Fruit fly (Drosophila melanogaster) whole organism, wandering third instar larva: ENCODE measurements around the gene comm3.

ENCODE experiments used
- Abd-B ChIP-seq: fragments of >200 bp; optimal IDR thresholded peaks from 2 replicates; lab custom pipeline; 2017; ENCODE audit warnings: missing biosample characterization, missing genetic modification characterization
- CG32264 ChIP-seq: fragments of 200-800 bp; sonication (Bioruptor generic); optimal IDR thresholded peaks from 2 replicates; lab custom pipeline; 2016; ENCODE audit warnings: missing biosample characterization, missing genetic modification characterization
- CG9705 ChIP-seq: fragments of 200-800 bp; sonication (Bioruptor generic); optimal IDR thresholded peaks from 2 replicates; lab custom pipeline; 2018; ENCODE audit warnings: missing biosample characterization, mild to moderate bottlenecking, missing genetic modification characterization
- CrebA ChIP-seq: fragments of 200-800 bp; sonication (Bioruptor generic); optimal IDR thresholded peaks from 2 replicates; lab custom pipeline; 2016; ENCODE audit warnings: missing biosample characterization, mild to moderate bottlenecking, missing genetic modification characterization, borderline replicate concordance
- Dfd ChIP-seq: fragments of >200 bp; optimal IDR thresholded peaks from 2 replicates; lab custom pipeline; 2017; ENCODE audit warnings: missing biosample characterization, missing genetic modification characterization
- Dif ChIP-seq: fragments of 200-275, 200-300 bp; sonication (Bioruptor generic); optimal IDR thresholded peaks from 2 replicates; lab custom pipeline; 2018; ENCODE audit warnings: missing biosample characterization, missing genetic modification characterization; ENCODE audit not compliant: partially characterized antibody
- GATAd ChIP-seq: sonication (Bioruptor generic); optimal IDR thresholded peaks from 2 replicates; lab custom pipeline; 2016; ENCODE audit warnings: missing biosample characterization, missing genetic modification characterization
- HLH106 ChIP-seq: fragments of 200-800 bp; optimal IDR thresholded peaks from 3 replicates; lab custom pipeline; 2019; ENCODE audit warnings: missing biosample characterization, mild to moderate bottlenecking, missing genetic modification characterization, moderate library complexity
- Hnf4 ChIP-seq: fragments of 200-800 bp; sonication (Bioruptor generic); optimal IDR thresholded peaks from 2 replicates; lab custom pipeline; 2016; ENCODE audit warnings: missing biosample characterization, mild to moderate bottlenecking, missing genetic modification characterization
- Hr78 ChIP-seq: fragments of >200 bp; optimal IDR thresholded peaks from 2 replicates; lab custom pipeline; 2017; ENCODE audit warnings: missing biosample characterization, missing genetic modification characterization
- Hr83 ChIP-seq: fragments of 200-300 bp; sonication (Bioruptor generic); optimal IDR thresholded peaks from 2 replicates; lab custom pipeline; 2016; ENCODE audit warnings: missing biosample characterization, mild to moderate bottlenecking, missing genetic modification characterization, moderate library complexity; ENCODE audit not compliant: poor library complexity, severe bottlenecking
- Jra ChIP-seq: sonication (Bioruptor generic); optimal IDR thresholded peaks from 2 replicates; lab custom pipeline; 2016; ENCODE audit warnings: missing biosample characterization, missing genetic modification characterization
- Mio ChIP-seq: sonication (Bioruptor generic); optimal IDR thresholded peaks from 2 replicates; lab custom pipeline; 2016; ENCODE audit warnings: missing biosample characterization, missing genetic modification characterization
- Myc ChIP-seq: fragments of >200 bp; optimal IDR thresholded peaks from 2 replicates; lab custom pipeline; 2017
- N ChIP-seq: fragments of >200 bp; optimal IDR thresholded peaks from 2 replicates; lab custom pipeline; 2018; ENCODE audit warnings: missing biosample characterization, missing external identifiers, missing genetic modification characterization
- OdsH ChIP-seq: fragments of 200-800 bp; sonication (Bioruptor generic); optimal IDR thresholded peaks from 2 replicates; lab custom pipeline; 2016; ENCODE audit warnings: missing biosample characterization, mild to moderate bottlenecking, missing genetic modification characterization
- Rel ChIP-seq, 2 experiments: fragments of 200-800 bp; sonication (Bioruptor generic) in 1 of 2; optimal IDR thresholded peaks; 2 replicates in 1 of 2; 3 replicates in 1 of 2; lab custom pipeline; 2016 to 2019; ENCODE audit warnings: mild to moderate bottlenecking in 2 of 2, missing biosample characterization in 2 of 2, missing genetic modification characterization in 2 of 2, moderate library complexity in 1 of 2
- Sp1 ChIP-seq: fragments of 200-800 bp; sonication (Bioruptor generic); optimal IDR thresholded peaks from 3 replicates; lab custom pipeline; 2019; ENCODE audit warnings: missing biosample characterization, mild to moderate bottlenecking, missing genetic modification characterization, moderate library complexity
- Vsx2 ChIP-seq: fragments of 200-300, 225-300 bp; sonication (Bioruptor generic); optimal IDR thresholded peaks from 2 replicates; lab custom pipeline; 2018; ENCODE audit warnings: missing biosample characterization, missing genetic modification characterization; ENCODE audit not compliant: partially characterized antibody
- br ChIP-seq: fragments of 200-800 bp; sonication (Bioruptor generic); optimal IDR thresholded peaks from 2 replicates; lab custom pipeline; 2016; ENCODE audit warnings: missing biosample characterization, missing genetic modification characterization
- brk ChIP-seq: fragments of 200-800 bp; sonication (Bioruptor generic); optimal IDR thresholded peaks from 2 replicates; lab custom pipeline; 2016; ENCODE audit warnings: missing biosample characterization, mild to moderate bottlenecking, missing genetic modification characterization
- dl ChIP-seq, 2 experiments: fragments of 175-275, 200-275 bp in 1 of 2; fragments of 200-275 bp in 1 of 2; sonication (Bioruptor generic); optimal IDR thresholded peaks; lab custom pipeline; 2018; ENCODE audit warnings: mild to moderate bottlenecking in 2 of 2, missing biosample characterization in 2 of 2, missing genetic modification characterization in 2 of 2, moderate library complexity in 2 of 2; ENCODE audit not compliant: partially characterized antibody in 2 of 2, insufficient read depth in 1 of 2
- dmrt93B ChIP-seq: fragments of 200-800 bp; sonication (Bioruptor generic); optimal IDR thresholded peaks from 2 replicates; lab custom pipeline; 2018; ENCODE audit warnings: missing biosample characterization, mild to moderate bottlenecking, missing genetic modification characterization
- dsf ChIP-seq: sonication (Bioruptor generic); optimal IDR thresholded peaks from 2 replicates; lab custom pipeline; 2016; ENCODE audit warnings: missing biosample characterization, missing genetic modification characterization, borderline replicate concordance
- ey ChIP-seq: fragments of 200-800 bp; sonication (Bioruptor generic); optimal IDR thresholded peaks from 2 replicates; lab custom pipeline; 2016; ENCODE audit warnings: missing biosample characterization, missing genetic modification characterization
- foxo ChIP-seq, 2 experiments: fragments of 200-800 bp; sonication (Bioruptor generic); optimal IDR thresholded peaks; 2 replicates in 1 of 2; 3 replicates in 1 of 2; lab custom pipeline; 2016 to 2017; ENCODE audit warnings: missing biosample characterization in 2 of 2, missing genetic modification characterization in 2 of 2
- fru ChIP-seq: fragments of 200-800 bp; sonication (Bioruptor generic); optimal IDR thresholded peaks from 3 replicates; lab custom pipeline; 2016; ENCODE audit warnings: missing biosample characterization, mild to moderate bottlenecking, missing genetic modification characterization
- h ChIP-seq: fragments of 200-800 bp; sonication (Bioruptor generic); optimal IDR thresholded peaks from 3 replicates; lab custom pipeline; 2016; ENCODE audit warnings: missing biosample characterization, mild to moderate bottlenecking, missing genetic modification characterization
- jim ChIP-seq: fragments of 175-275, 200-325 bp; sonication (Bioruptor generic); optimal IDR thresholded peaks from 2 replicates; lab custom pipeline; 2016; ENCODE audit warnings: missing biosample characterization, mild to moderate bottlenecking, missing genetic modification characterization
- lola ChIP-seq: fragments of >200 bp; optimal IDR thresholded peaks from 2 replicates; lab custom pipeline; 2017; ENCODE audit warnings: missing biosample characterization, missing genetic modification characterization
- pan ChIP-seq: fragments of >200 bp; optimal IDR thresholded peaks from 2 replicates; lab custom pipeline; 2017
- psq ChIP-seq: fragments of 200-800 bp; sonication (Bioruptor generic); optimal IDR thresholded peaks from 3 replicates; lab custom pipeline; 2017; ENCODE audit warnings: missing biosample characterization, mild to moderate bottlenecking, missing genetic modification characterization, moderate library complexity
- rgr ChIP-seq: fragments of 200-800 bp; sonication (Bioruptor generic); optimal IDR thresholded peaks from 3 replicates; lab custom pipeline; 2016; ENCODE audit warnings: missing biosample characterization, mild to moderate bottlenecking, missing genetic modification characterization
- sage ChIP-seq: fragments of 200-800 bp; sonication (Bioruptor generic); optimal IDR thresholded peaks from 2 replicates; lab custom pipeline; 2016; ENCODE audit warnings: missing biosample characterization, mild to moderate bottlenecking, missing genetic modification characterization
- sv ChIP-seq: fragments of 200-800 bp; sonication (Bioruptor generic); optimal IDR thresholded peaks from 3 replicates; lab custom pipeline; 2016; ENCODE audit warnings: missing biosample characterization, missing genetic modification characterization
- tai ChIP-seq: sonication (Bioruptor generic); optimal IDR thresholded peaks from 2 replicates; lab custom pipeline; 2016; ENCODE audit warnings: missing biosample characterization, missing genetic modification characterization
- usp ChIP-seq: fragments of >200 bp; optimal IDR thresholded peaks from 2 replicates; lab custom pipeline; 2017; ENCODE audit warnings: missing biosample characterization, missing genetic modification characterization
- woc ChIP-seq: sonication (Bioruptor generic); optimal IDR thresholded peaks from 2 replicates; lab custom pipeline; 2016; ENCODE audit warnings: missing biosample characterization, mild to moderate bottlenecking, missing genetic modification characterization

comm3 gene

DNA sequence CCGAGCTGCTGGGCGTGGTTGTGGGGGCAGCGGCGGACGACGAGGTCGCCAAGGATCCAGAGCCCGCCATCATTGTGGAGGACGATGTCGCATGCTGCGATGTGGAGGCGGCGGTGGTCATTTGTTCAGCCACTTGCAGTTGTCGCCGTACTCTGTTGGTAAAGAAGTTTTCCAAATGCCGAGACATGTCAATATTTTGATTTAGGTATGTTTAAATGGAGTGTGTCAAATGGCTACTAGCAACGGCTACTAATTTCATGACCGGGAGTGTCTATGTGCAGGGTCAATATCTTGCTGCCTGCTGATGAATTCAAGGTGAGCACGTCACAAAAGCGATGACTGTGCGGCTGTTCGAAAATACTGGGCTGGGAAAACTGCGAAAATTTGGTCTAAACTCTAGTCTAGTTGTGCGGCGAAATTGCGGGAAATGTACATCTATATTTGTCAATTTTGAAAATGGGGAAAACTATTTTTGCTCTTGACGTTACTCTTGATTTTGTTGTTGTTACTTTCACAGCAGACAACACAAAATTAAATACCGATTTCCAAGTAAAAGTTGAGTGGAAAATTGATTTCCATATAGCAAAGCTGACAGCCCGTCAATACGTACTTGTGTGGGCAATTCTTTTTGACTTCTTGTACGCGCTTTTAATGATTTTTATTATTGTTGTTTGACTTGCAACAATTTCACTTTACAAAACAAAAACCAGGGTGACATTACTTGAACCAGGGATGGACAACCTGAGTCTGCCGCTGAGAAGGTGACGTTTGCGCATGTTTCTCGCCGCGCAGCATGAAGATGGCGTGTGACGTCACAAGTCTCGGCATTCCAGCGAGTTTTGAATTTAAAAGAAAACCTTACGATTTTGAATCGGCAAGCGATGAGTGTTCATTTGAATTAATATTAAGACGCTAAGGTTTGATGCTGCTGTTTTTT lies 59.8 kb downstream of the comm3 start, which contains the start of gene CG7656:
Gene CG7656, minus strand, starts transcription at position 731 of the 937 bp plus-strand sequence.
- peak; percentile 18 for TF ChIP-seq CG9705
- no peak for TF ChIP-seq Myc (lab: Kevin White, UChicago)
- peak; percentile 27 for TF ChIP-seq psq (GFP tag; lab: Kevin White, UChicago)
- TF ChIP-seq woc: peak; percentile 92
- TF ChIP-seq Hr83: peak; percentile 94
- TF ChIP-seq Dfd (GFP tag; lab: Kevin White, UChicago): no peak
- no peak for TF ChIP-seq CG32264 (GFP tag; lab: Kevin White, UChicago)
- peak; percentile 33 for TF ChIP-seq HLH106 (tag; lab: Kevin White, UChicago)
- peak; percentile 51 for TF ChIP-seq Sp1
- peak; percentile 51 for TF ChIP-seq h (GFP tag; lab: Kevin White, UChicago)
- peak; percentile 7 for TF ChIP-seq jim (GFP tag; lab: Kevin White, UChicago)
- peak; percentile 67 for TF ChIP-seq sv
- no peak for TF ChIP-seq dl (GFP tag; optimal IDR thresholded peaks at IDR 0.05; lab: Kevin White, UChicago; ENCODE audit: insufficient read depth in 1 of 2, partially characterized antibody in 2 of 2)
- no peak for TF ChIP-seq Rel (GFP tag; optimal IDR thresholded peaks at IDR 0.05; lab: Kevin White, UChicago)
- peak; percentile 58 for TF ChIP-seq Rel (tag; optimal IDR thresholded peaks at IDR 0.05; lab: Kevin White, UChicago)
- TF ChIP-seq dmrt93B: no peak
- TF ChIP-seq brk (GFP tag; lab: Kevin White, UChicago): no peak
- TF ChIP-seq sage (GFP tag; lab: Kevin White, UChicago): no peak
- TF ChIP-seq lola (GFP tag; lab: Kevin White, UChicago): no peak
- TF ChIP-seq pan: no peak
- TF ChIP-seq CrebA (GFP tag; lab: Kevin White, UChicago): no peak
- no peak for TF ChIP-seq N (GFP tag; lab: Kevin White, UChicago)
- TF ChIP-seq ey: peak; percentile 58
- TF ChIP-seq foxo (GFP tag; optimal IDR thresholded peaks at IDR 0.05; lab: Kevin White, UChicago): peak in 1 of 2 experiments; percentile 80
- no peak for TF ChIP-seq Dif (GFP tag; lab: Kevin White, UChicago)
- no peak for TF ChIP-seq tai (GFP tag; lab: Kevin White, UChicago)
- no peak for TF ChIP-seq GATAd (GFP tag; lab: Kevin White, UChicago)
- TF ChIP-seq Abd-B (GFP tag; lab: Kevin White, UChicago): no peak
- TF ChIP-seq usp (GFP tag; lab: Kevin White, UChicago): no peak
- TF ChIP-seq dsf: no peak
- TF ChIP-seq fru (GFP tag; lab: Kevin White, UChicago): peak; percentile 76
- peak; percentile 5 for TF ChIP-seq Jra
- TF ChIP-seq rgr: peak; percentile 71
- peak; percentile 60 for TF ChIP-seq br (GFP tag; lab: Kevin White, UChicago)
- TF ChIP-seq OdsH (GFP tag; lab: Kevin White, UChicago): peak; percentile 48
- no peak for TF ChIP-seq Hr78 (GFP tag; lab: Kevin White, UChicago)
- no peak for TF ChIP-seq Vsx2 (GFP tag; lab: Kevin White, UChicago)
- TF ChIP-seq Hnf4 (GFP tag; lab: Kevin White, UChicago): peak; percentile 80
- no peak for TF ChIP-seq Mio (GFP tag; lab: Kevin White, UChicago)

DNA sequence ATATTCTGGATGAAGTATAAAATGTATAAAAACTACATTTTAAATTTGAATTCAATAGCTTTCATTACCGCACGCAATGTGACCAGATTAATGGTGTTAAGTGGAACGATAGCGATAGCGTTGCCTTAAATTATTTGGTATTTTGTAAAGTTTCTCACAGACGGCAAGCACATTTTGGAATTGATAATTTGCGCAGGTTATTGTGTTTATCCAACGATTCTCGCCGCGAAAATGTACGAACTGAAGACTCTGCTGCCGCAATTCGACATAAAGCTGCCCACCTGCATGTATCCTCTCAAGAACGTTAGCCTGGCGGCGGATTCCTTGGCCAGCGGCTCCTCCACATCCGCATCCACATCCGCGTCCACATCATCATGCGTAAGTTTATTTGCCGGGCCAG lies 64.1 kb downstream of the comm3 start, which contains the start of gene AIMP2:
Gene AIMP2, plus strand, starts transcription at position 135 of the 400 bp plus-strand sequence.
- TF ChIP-seq rgr: peak; percentile 44
- no peak for TF ChIP-seq Dfd (GFP tag; lab: Kevin White, UChicago)
- TF ChIP-seq Sp1: no peak
- no peak for TF ChIP-seq pan
